Fruit fly (Drosophila melanogaster) whole organism, embryonic: Measurements from ENCODE around the gene Ttc19.

Experiments used
- CG11504 ChIP-seq: fragments of 200-800 bp; sonication (Bioruptor generic); optimal IDR thresholded peaks from 3 replicates; lab custom pipeline; 2019; ENCODE audit warnings: missing biosample characterization, mild to moderate bottlenecking, missing genetic modification characterization, moderate library complexity
- CG2129 ChIP-seq: fragments of 200-800 bp; sonication (Bioruptor generic); IDR thresholded peaks from 2 replicates; pipeline ENCODE4 v1.3.6; 2022; ENCODE audit warnings: missing biosample characterization, missing genetic modification characterization; ENCODE audit not compliant: partially characterized antibody
- CG2889 ChIP-seq: fragments of 200-800 bp; sonication (Bioruptor generic); IDR thresholded peaks from 3 replicates; pipeline ENCODE4 v1.3.6; 2022; ENCODE audit warnings: missing biosample characterization, missing genetic modification characterization
- CG30020 ChIP-seq: fragments of 200-800 bp; optimal IDR thresholded peaks from 2 replicates; lab custom pipeline; 2019; ENCODE audit warnings: missing biosample characterization, mild to moderate bottlenecking, missing genetic modification characterization, moderate library complexity
- Dfd ChIP-seq, 2 experiments: fragments of >200 bp; optimal IDR thresholded peaks; 2 replicates each; lab custom pipeline; 2017; ENCODE audit warnings: missing biosample characterization in 2 of 2, missing genetic modification characterization in 2 of 2
- Gug ChIP-seq: fragments of 200-800 bp; sonication (Bioruptor generic); IDR thresholded peaks from 4 replicates; pipeline ENCODE4 v1.3.6; 2022; ENCODE audit warnings: missing biosample characterization, missing genetic modification characterization
- H2.0 ChIP-seq: fragments of 200-800 bp; sonication (Bioruptor generic); IDR thresholded peaks from 2 replicates; pipeline ENCODE4 v1.3.6; 2022; ENCODE audit warnings: missing biosample characterization, missing genetic modification characterization
- Sry-δ ChIP-seq: fragments of 200-800 bp; sonication (Bioruptor generic); optimal IDR thresholded peaks from 2 replicates; lab custom pipeline; 2016; ENCODE audit warnings: missing biosample characterization, missing genetic modification characterization

DNA sequence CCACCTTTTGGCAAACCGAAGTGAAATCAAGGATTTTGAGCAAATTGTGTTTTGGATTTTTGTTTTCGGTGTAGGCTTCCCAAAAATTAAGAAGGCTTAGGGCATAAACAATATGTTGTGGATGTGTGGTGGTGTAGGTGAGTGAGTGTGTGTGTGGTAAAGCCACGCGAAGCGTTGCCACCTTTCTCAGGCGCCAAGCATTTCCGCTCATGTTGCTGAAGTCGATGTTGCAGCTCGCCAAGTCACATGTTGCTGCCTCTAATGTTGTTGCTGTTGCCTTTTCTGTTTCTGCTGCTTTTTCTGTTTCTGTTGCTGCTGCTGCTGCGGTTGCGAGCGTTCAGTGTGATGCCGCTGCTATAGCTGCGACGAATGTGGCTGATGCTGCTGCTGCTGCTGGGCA is 34.8 kb upstream of the Ttc19 start:
- TF ChIP-seq CG2129 = no peak
- no peak for TF ChIP-seq CG30020 (tag; lab: Kevin White, UChicago)
- TF ChIP-seq CG2889 (GFP tag; lab: Robert Waterston, UW) = no peak
- no peak for TF ChIP-seq Gug
- TF ChIP-seq Dfd (GFP tag; optimal IDR thresholded peaks at IDR 0.05; lab: Kevin White, UChicago) = no peak
- no peak for TF ChIP-seq H2.0 (GFP tag; lab: Robert Waterston, UW)
- no peak for TF ChIP-seq Sry-δ (GFP tag; lab: Kevin White, UChicago)
- peak; percentile 99 for TF ChIP-seq CG11504 (tag; lab: Kevin White, UChicago)
